Worm (Caenorhabditis elegans) whole organism, midembryonic: ENCODE measurements around the gene srpa-72.

Experiments
- T22C8.4 ChIP-seq: fragments of 200-800 bp; sonication (Bioruptor generic); IDR thresholded peaks from 2 replicates; pipeline ENCODE4 v1.3.6; 2022; ENCODE audit warnings: missing genetic modification characterization, missing compliant biosample characterization
- klf-2 ChIP-seq: fragments of 200-800 bp; sonication (Bioruptor generic); conservative IDR thresholded peaks from 2 replicates; pipeline ENCODE4 v1.3.6; 2022; ENCODE audit warnings: missing genetic modification reagents, missing genetic modification characterization, missing compliant biosample characterization

DNA sequence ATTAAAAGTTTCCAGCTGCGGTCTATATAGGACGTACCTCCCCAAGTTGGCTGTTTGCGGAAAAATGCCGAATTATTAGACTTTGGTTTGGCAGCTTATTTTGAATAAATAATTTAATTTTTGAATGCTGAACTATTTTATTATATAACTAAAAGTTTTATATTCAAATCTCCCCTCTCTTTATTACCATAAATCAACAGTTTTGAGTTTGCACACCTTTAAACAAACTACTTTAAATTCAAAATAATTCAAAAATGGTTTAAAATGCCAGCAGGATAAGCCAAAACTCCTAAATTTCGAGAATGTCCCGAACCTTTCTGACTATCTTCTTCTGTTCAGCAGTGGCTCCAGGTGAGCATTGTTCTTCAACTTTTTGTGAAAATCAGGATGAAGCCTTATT, 8.0 kb upstream of the srpa-72 start, which contains the start of gene F08D12.3:
- TF ChIP-seq T22C8.4 (GFP tag; lab: Robert Waterston, UW), result no peak
- no peak for TF ChIP-seq klf-2 (GFP tag; lab: Robert Waterston, UW)
